Worm (Caenorhabditis elegans): ENCODE data around the gene W03F9.1.

The W03F9.1 gene

ce11 chrV:137667-138066, 11.1 kb upstream of the W03F9.1 start:
- TF ChIP-seq ceh-31 (tag; optimal IDR thresholded peaks at IDR 0.05) (no peak), gmeb-2 (tag; optimal IDR thresholded peaks at IDR 0.05) (no peak)

ce11 chrV:130186-130585, 3.7 kb upstream of the W03F9.1 start:
- TF ChIP-seq hlh-6 (tag; optimal IDR thresholded peaks at IDR 0.05) (no peak), madf-2 (tag; optimal IDR thresholded peaks at IDR 0.05) (no peak), ztf-16 (tag; optimal IDR thresholded peaks at IDR 0.05) (no peak), ceh-6 (GFP tag; optimal IDR thresholded peaks at IDR 0.05) (no peak)

- TF ChIP-seq tbx-2 (tag; optimal IDR thresholded peaks at IDR 0.05) (peak; percentile 12), ceh-22 (tag; optimal IDR thresholded peaks at IDR 0.05) (no peak), nfya-1 (tag; optimal IDR thresholded peaks at IDR 0.05) (peak; percentile 17), unc-42 (tag; optimal IDR thresholded peaks at IDR 0.05) (peak; percentile 82)
Measured at ce11 chrV:127882-128281, 1.4 kb upstream of the W03F9.1 start, which contains the start of the genes W03F9.2 and sftb-2. Gene W03F9.2, minus strand, starts transcription at chrV:128034. Gene sftb-2, plus strand, starts transcription at chrV:128237.

ce11 chrV:123915-124314, 2.6 kb downstream of the W03F9.1 start:
- TF ChIP-seq ceh-34 (tag; optimal IDR thresholded peaks at IDR 0.05), result no peak
- TF ChIP-seq pha-2 (tag; optimal IDR thresholded peaks at IDR 0.05), result no peak
- no peak for TF ChIP-seq hlh-15 (tag; optimal IDR thresholded peaks at IDR 0.05)
- no peak for TF ChIP-seq F13H6.1 (tag; optimal IDR thresholded peaks at IDR 0.05)
- no peak for TF ChIP-seq ceh-48 (tag; optimal IDR thresholded peaks at IDR 0.05)
- TF ChIP-seq T23F11.4 (GFP tag; optimal IDR thresholded peaks at IDR 0.05), result no peak
- no peak for TF ChIP-seq npax-4 (tag; optimal IDR thresholded peaks at IDR 0.05)
- TF ChIP-seq hlh-8 (tag; optimal IDR thresholded peaks at IDR 0.05), result no peak
- no peak for TF ChIP-seq ceh-30 (tag; optimal IDR thresholded peaks at IDR 0.05)
- no peak for TF ChIP-seq ceh-24 (tag; optimal IDR thresholded peaks at IDR 0.05)
- no peak for TF ChIP-seq sdc-2 (tag; optimal IDR thresholded peaks at IDR 0.05)
- TF ChIP-seq pha-4 (tag; optimal IDR thresholded peaks at IDR 0.05), result no peak

ce11 chrV:123513-123912, 3.0 kb downstream of the W03F9.1 start:
- TF ChIP-seq ceh-22 (tag; optimal IDR thresholded peaks at IDR 0.05) (no peak), unc-86 (tag; optimal IDR thresholded peaks at IDR 0.05) (no peak), zip-5 (tag; optimal IDR thresholded peaks at IDR 0.05) (no peak), ceh-24 (tag; optimal IDR thresholded peaks at IDR 0.05) (no peak), unc-55 (GFP tag; optimal IDR thresholded peaks at IDR 0.05) (no peak), fkh-10 (GFP tag; optimal IDR thresholded peaks at IDR 0.05) (no peak), npax-4 (tag; optimal IDR thresholded peaks at IDR 0.05) (no peak), elt-2 (tag; optimal IDR thresholded peaks at IDR 0.05) (no peak), pha-4 (tag; optimal IDR thresholded peaks at IDR 0.05) (no peak), hlh-15 (tag; optimal IDR thresholded peaks at IDR 0.05) (no peak)

- TF ChIP-seq hlh-15 (tag; optimal IDR thresholded peaks at IDR 0.05) (no peak), pqm-1 (tag; optimal IDR thresholded peaks at IDR 0.05) (no peak), hlh-8 (tag; optimal IDR thresholded peaks at IDR 0.05) (peak; percentile 69), nfya-1 (tag; optimal IDR thresholded peaks at IDR 0.05) (peak; percentile 30)
Measured at ce11 chrV:122750-123149, 3.8 kb downstream of the W03F9.1 start, which contains the start of gene cgp-1. Gene cgp-1, minus strand, starts transcription at chrV:122789.

ce11 chrV:122249-122648, 4.3 kb downstream of the W03F9.1 start:
- TF ChIP-seq hlh-30 (tag; optimal IDR thresholded peaks at IDR 0.05; ENCODE audit: insufficient read depth), result no peak
- TF ChIP-seq sox-4 (tag; optimal IDR thresholded peaks at IDR 0.05), result no peak
- no peak for TF ChIP-seq che-1 (tag; optimal IDR thresholded peaks at IDR 0.05)
- TF ChIP-seq fkh-6 (tag; optimal IDR thresholded peaks at IDR 0.05), result no peak
- no peak for TF ChIP-seq lim-6 (tag; optimal IDR thresholded peaks at IDR 0.05)
- TF ChIP-seq pha-2 (tag; optimal IDR thresholded peaks at IDR 0.05), result no peak
- TF ChIP-seq unc-3 (GFP tag; conservative IDR thresholded peaks at IDR 0.05), result no peak
- no peak for TF ChIP-seq unc-3 (tag; optimal IDR thresholded peaks at IDR 0.05)
- TF ChIP-seq hlh-6 (tag; optimal IDR thresholded peaks at IDR 0.05), result no peak
- no peak for TF ChIP-seq pax-1 (tag; optimal IDR thresholded peaks at IDR 0.05)
- TF ChIP-seq ceh-18 (tag; optimal IDR thresholded peaks at IDR 0.05), result no peak
- no peak for TF ChIP-seq tbx-7 (tag; optimal IDR thresholded peaks at IDR 0.05)
- TF ChIP-seq ceh-30 (tag; optimal IDR thresholded peaks at IDR 0.05), result no peak
- no peak for TF ChIP-seq ttx-3 (tag; optimal IDR thresholded peaks at IDR 0.05)
- no peak for TF ChIP-seq madf-2 (tag; optimal IDR thresholded peaks at IDR 0.05)
